Worm (Caenorhabditis elegans): ENCODE results near the gene gldi-3.

The gldi-3 gene

ce11 chrII:9237719-9238118 lies 42.2 kb downstream of the gldi-3 start:
- TF ChIP-seq sox-2 (GFP tag; IDR thresholded peaks at IDR 0.05) (no peak), lim-6 (tag; optimal IDR thresholded peaks at IDR 0.05) (no peak), ceh-31 (tag; optimal IDR thresholded peaks at IDR 0.05) (no peak), rnt-1 (tag; optimal IDR thresholded peaks at IDR 0.05) (no peak), pqm-1 (tag; optimal IDR thresholded peaks at IDR 0.05) (no peak), pat-9 (tag; optimal IDR thresholded peaks at IDR 0.05) (no peak), ceh-19 (GFP tag; optimal IDR thresholded peaks at IDR 0.05) (no peak)

- TF ChIP-seq fkh-6 (tag; optimal IDR thresholded peaks at IDR 0.05) = no peak
- TF ChIP-seq ceh-6 (GFP tag; optimal IDR thresholded peaks at IDR 0.05) = no peak
- TF ChIP-seq nfya-1 (tag; optimal IDR thresholded peaks at IDR 0.05) = no peak
- no peak for TF ChIP-seq unc-3 (GFP tag; conservative IDR thresholded peaks at IDR 0.05)
- no peak for TF ChIP-seq unc-3 (tag; optimal IDR thresholded peaks at IDR 0.05)
- TF ChIP-seq ceh-2 (tag; optimal IDR thresholded peaks at IDR 0.05) = no peak
- TF ChIP-seq K09A11.1 (tag; optimal IDR thresholded peaks at IDR 0.05; ENCODE audit: insufficient read depth) = no peak
- TF ChIP-seq eyg-1 (tag; optimal IDR thresholded peaks at IDR 0.05) = no peak
- no peak for TF ChIP-seq ceh-30 (tag; optimal IDR thresholded peaks at IDR 0.05)
- TF ChIP-seq K02D7.2 (tag; optimal IDR thresholded peaks at IDR 0.05) = no peak
- no peak for TF ChIP-seq pha-4 (tag; optimal IDR thresholded peaks at IDR 0.05)
- no peak for TF ChIP-seq ttx-3 (tag; optimal IDR thresholded peaks at IDR 0.05)
- no peak for TF ChIP-seq sox-4 (tag; optimal IDR thresholded peaks at IDR 0.05)
- no peak for TF ChIP-seq hlh-30 (tag; optimal IDR thresholded peaks at IDR 0.05; ENCODE audit: insufficient read depth)
- TF ChIP-seq ceh-31 (tag; optimal IDR thresholded peaks at IDR 0.05) = no peak
- no peak for TF ChIP-seq ets-4 (tag; optimal IDR thresholded peaks at IDR 0.05)
Measured at ce11 chrII:9236972-9237371, 42.9 kb downstream of the gldi-3 start.

ce11 chrII:9236283-9236682 lies 43.6 kb downstream of the gldi-3 start, which contains the start of gene T26C5.3:
Gene T26C5.3 (plus strand): TSS chrII:9236583.
- TF ChIP-seq ceh-45 (GFP tag; IDR thresholded peaks at IDR 0.05) (no peak), sox-4 (tag; optimal IDR thresholded peaks at IDR 0.05) (no peak), pros-1 (tag; optimal IDR thresholded peaks at IDR 0.05) (no peak), pqm-1 (tag; optimal IDR thresholded peaks at IDR 0.05) (no peak), hlh-30 (tag; optimal IDR thresholded peaks at IDR 0.05; ENCODE audit: insufficient read depth) (no peak), pax-1 (tag; optimal IDR thresholded peaks at IDR 0.05) (no peak), pha-4 (tag; optimal IDR thresholded peaks at IDR 0.05) (no peak), tbx-2 (tag; optimal IDR thresholded peaks at IDR 0.05) (no peak), K02D7.2 (tag; optimal IDR thresholded peaks at IDR 0.05) (no peak), ceh-9 (tag; optimal IDR thresholded peaks at IDR 0.05) (no peak), unc-86 (tag; optimal IDR thresholded peaks at IDR 0.05) (no peak), lin-11 (tag; optimal IDR thresholded peaks at IDR 0.05) (no peak), hlh-13 (GFP tag; optimal IDR thresholded peaks at IDR 0.05) (no peak), Y22D7AL.16 (tag; optimal IDR thresholded peaks at IDR 0.05) (no peak)

ce11 chrII:9233813-9234212 lies 46.1 kb downstream of the gldi-3 start:
- TF ChIP-seq ceh-9 (tag; optimal IDR thresholded peaks at IDR 0.05) = no peak

- TF ChIP-seq hlh-13 (GFP tag; optimal IDR thresholded peaks at IDR 0.05) (no peak), fkh-6 (tag; optimal IDR thresholded peaks at IDR 0.05) (no peak), eyg-1 (tag; optimal IDR thresholded peaks at IDR 0.05) (no peak), pag-3 (tag; optimal IDR thresholded peaks at IDR 0.05; ENCODE audit: borderline replicate concordance) (no peak), sdc-2 (tag; optimal IDR thresholded peaks at IDR 0.05) (no peak), dmd-4 (tag; optimal IDR thresholded peaks at IDR 0.05; ENCODE audit: borderline replicate concordance) (no peak), ceh-2 (tag; optimal IDR thresholded peaks at IDR 0.05) (no peak), ceh-9 (tag; optimal IDR thresholded peaks at IDR 0.05) (no peak), nfya-1 (tag; optimal IDR thresholded peaks at IDR 0.05) (no peak), T23F11.4 (GFP tag; optimal IDR thresholded peaks at IDR 0.05) (no peak), tbx-2 (tag; optimal IDR thresholded peaks at IDR 0.05) (no peak), ceh-22 (tag; optimal IDR thresholded peaks at IDR 0.05) (no peak), syd-9 (tag; optimal IDR thresholded peaks at IDR 0.05) (no peak), K09A11.1 (tag; optimal IDR thresholded peaks at IDR 0.05; ENCODE audit: insufficient read depth) (no peak), ama-1 (optimal IDR thresholded peaks at IDR 0.05) (no peak), ceh-18 (tag; optimal IDR thresholded peaks at IDR 0.05) (no peak), ztf-16 (tag; optimal IDR thresholded peaks at IDR 0.05) (no peak)
Measured at ce11 chrII:9232923-9233322, 47.0 kb downstream of the gldi-3 start, which contains the start of gene T26C5.2. Gene T26C5.2 (plus strand): TSS chrII:9233223.

Measured in whole organism, late embryonic.